Fruit fly (Drosophila melanogaster): ENCODE measurements around the gene Lint-1.

- TF ChIP-seq Sin3A (optimal IDR thresholded peaks at IDR 0.05) (no peak), insv (optimal IDR thresholded peaks at IDR 0.05) (no peak), psq (optimal IDR thresholded peaks at IDR 0.05) (no peak), Myc (optimal IDR thresholded peaks at IDR 0.05) (no peak), ttk (optimal IDR thresholded peaks at IDR 0.05) (no peak), h (optimal IDR thresholded peaks at IDR 0.05) (no peak)
Observed at dm6 chrX:11135840-11136586, 13.1 kb upstream of the Lint-1 start.
